Worm (Caenorhabditis elegans): ENCODE data around the gene Y17G9B.8.

ce11 chrIV:4763844-4764243 is 5.2 kb upstream of the Y17G9B.8 start, which contains the start of gene Y17G9B.2:
- TF ChIP-seq attf-5 (GFP tag; optimal IDR thresholded peaks at IDR 0.05) = no peak
- TF ChIP-seq ztf-6 (GFP tag; IDR thresholded peaks at IDR 0.05) = no peak
- no peak for TF ChIP-seq ama-1 (optimal IDR thresholded peaks at IDR 0.05)
- TF ChIP-seq ama-1 (GFP tag; optimal IDR thresholded peaks at IDR 0.05) = no peak
- TF ChIP-seq lin-26 (GFP tag; IDR thresholded peaks at IDR 0.05) = no peak
- TF ChIP-seq B0019.2 (GFP tag; conservative IDR thresholded peaks at IDR 0.05) = no peak
- TF ChIP-seq C06A6.2 (GFP tag; conservative IDR thresholded peaks at IDR 0.05) = no peak
- no peak for TF ChIP-seq rec-8 (tag; optimal IDR thresholded peaks at IDR 0.05)
- no peak for TF ChIP-seq T07F8.4 (tag; optimal IDR thresholded peaks at IDR 0.05)
- no peak for TF ChIP-seq snpc-4 (GFP tag; optimal IDR thresholded peaks at IDR 0.05)
- TF ChIP-seq snpc-4 (tag; optimal IDR thresholded peaks at IDR 0.05) = no peak
- TF ChIP-seq unc-130 (GFP tag; optimal IDR thresholded peaks at IDR 0.05) = no peak
- TF ChIP-seq K12H6.12 (tag; optimal IDR thresholded peaks at IDR 0.05) = no peak
- TF ChIP-seq somi-1 (GFP tag; optimal IDR thresholded peaks at IDR 0.05) = no peak
- TF ChIP-seq F52B5.7 (tag; optimal IDR thresholded peaks at IDR 0.05) = no peak

All from whole organism, young adult.